Fruit fly (Drosophila melanogaster): ENCODE results near the gene CG14050.

Gene CG14050

DNA sequence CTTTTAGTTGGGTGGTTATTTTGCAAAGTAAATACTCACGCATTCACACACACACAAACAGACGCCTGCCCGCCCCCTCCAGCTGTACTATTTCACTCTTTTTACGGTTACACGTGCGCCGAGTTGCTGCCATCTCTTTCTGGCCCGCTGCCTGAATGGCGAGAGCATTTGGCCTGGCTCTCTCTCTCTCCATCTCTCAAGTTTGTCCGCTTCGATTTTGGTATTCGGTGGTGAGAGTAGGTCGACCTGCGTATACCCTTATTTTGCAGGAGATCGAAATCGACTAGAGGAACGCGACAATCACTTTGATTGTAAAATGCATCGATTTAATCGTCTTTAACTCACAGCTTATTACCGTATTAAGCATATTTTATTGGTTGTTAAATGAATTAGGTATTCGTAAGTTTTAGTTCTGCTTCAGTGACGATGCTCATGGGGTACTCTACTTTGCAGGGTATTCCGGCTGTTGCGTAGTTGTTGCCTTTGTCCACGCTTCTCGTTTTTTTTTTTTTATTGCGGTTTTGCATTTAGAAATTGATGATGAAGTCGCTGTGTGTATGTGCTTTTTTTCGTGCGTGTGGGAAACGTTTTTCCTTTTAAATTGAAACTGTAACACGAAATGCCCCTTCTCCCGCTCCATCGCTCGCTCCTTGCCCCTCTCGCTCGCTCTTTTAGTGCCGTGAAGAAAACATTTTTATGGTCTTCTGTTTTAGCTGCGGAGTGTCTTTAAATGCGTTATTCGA lies 22.1 kb downstream of the CG14050 start (continued):
- TF ChIP-seq N (GFP tag; optimal IDR thresholded peaks at IDR 0.05) (no peak), OdsH (GFP tag; optimal IDR thresholded peaks at IDR 0.05) (peak; percentile 83), Jra (GFP tag; optimal IDR thresholded peaks at IDR 0.05) (peak; percentile 80), br (GFP tag; optimal IDR thresholded peaks at IDR 0.05) (peak; percentile 90), Dfd (GFP tag; optimal IDR thresholded peaks at IDR 0.05) (no peak), h (GFP tag; optimal IDR thresholded peaks at IDR 0.05) (peak; percentile 94)

dm6 chrX:2302875-2303274 lies 23.1 kb downstream of the CG14050 start:
- TF ChIP-seq dmrt93B (GFP tag; optimal IDR thresholded peaks at IDR 0.05), result no peak
- TF ChIP-seq sv (GFP tag; optimal IDR thresholded peaks at IDR 0.05), result no peak
- TF ChIP-seq lola (GFP tag; optimal IDR thresholded peaks at IDR 0.05), result no peak
- no peak for TF ChIP-seq CrebA (GFP tag; optimal IDR thresholded peaks at IDR 0.05; ENCODE audit: borderline replicate concordance)
- no peak for TF ChIP-seq HLH106 (tag; optimal IDR thresholded peaks at IDR 0.05)
- TF ChIP-seq dl (GFP tag; optimal IDR thresholded peaks at IDR 0.05; ENCODE audit: insufficient read depth in 1 of 2, partially characterized antibody in 2 of 2), result no peak
- peak; percentile 29 for TF ChIP-seq Hr83 (GFP tag; optimal IDR thresholded peaks at IDR 0.05; ENCODE audit: poor library complexity, severe bottlenecking)
- no peak for TF ChIP-seq tai (GFP tag; optimal IDR thresholded peaks at IDR 0.05)
- peak; percentile 10 for TF ChIP-seq Hnf4 (GFP tag; optimal IDR thresholded peaks at IDR 0.05)
- no peak for TF ChIP-seq Dfd (GFP tag; optimal IDR thresholded peaks at IDR 0.05)
- no peak for TF ChIP-seq Dif (GFP tag; optimal IDR thresholded peaks at IDR 0.05; ENCODE audit: partially characterized antibody)
- TF ChIP-seq Abd-B (GFP tag; optimal IDR thresholded peaks at IDR 0.05), result no peak
- no peak for TF ChIP-seq Rel (GFP tag; optimal IDR thresholded peaks at IDR 0.05)
- peak; percentile 10 for TF ChIP-seq Rel (tag; optimal IDR thresholded peaks at IDR 0.05)
- no peak for TF ChIP-seq N (GFP tag; optimal IDR thresholded peaks at IDR 0.05)
- no peak for TF ChIP-seq dsf (GFP tag; optimal IDR thresholded peaks at IDR 0.05; ENCODE audit: borderline replicate concordance)
- TF ChIP-seq h (GFP tag; optimal IDR thresholded peaks at IDR 0.05), result peak; percentile 26
- TF ChIP-seq psq (GFP tag; optimal IDR thresholded peaks at IDR 0.05), result no peak
- no peak for TF ChIP-seq OdsH (GFP tag; optimal IDR thresholded peaks at IDR 0.05)
- TF ChIP-seq Mio (GFP tag; optimal IDR thresholded peaks at IDR 0.05), result no peak
- no peak for TF ChIP-seq Sp1 (GFP tag; optimal IDR thresholded peaks at IDR 0.05)
- no peak for TF ChIP-seq rgr (GFP tag; optimal IDR thresholded peaks at IDR 0.05)
- no peak for TF ChIP-seq Vsx2 (GFP tag; optimal IDR thresholded peaks at IDR 0.05; ENCODE audit: partially characterized antibody)
- TF ChIP-seq fru (GFP tag; optimal IDR thresholded peaks at IDR 0.05), result no peak
- no peak for TF ChIP-seq CG9705 (GFP tag; optimal IDR thresholded peaks at IDR 0.05)
- no peak for TF ChIP-seq jim (GFP tag; optimal IDR thresholded peaks at IDR 0.05)
- no peak for TF ChIP-seq CG32264 (GFP tag; optimal IDR thresholded peaks at IDR 0.05)
- no peak for TF ChIP-seq sage (GFP tag; optimal IDR thresholded peaks at IDR 0.05)

DNA sequence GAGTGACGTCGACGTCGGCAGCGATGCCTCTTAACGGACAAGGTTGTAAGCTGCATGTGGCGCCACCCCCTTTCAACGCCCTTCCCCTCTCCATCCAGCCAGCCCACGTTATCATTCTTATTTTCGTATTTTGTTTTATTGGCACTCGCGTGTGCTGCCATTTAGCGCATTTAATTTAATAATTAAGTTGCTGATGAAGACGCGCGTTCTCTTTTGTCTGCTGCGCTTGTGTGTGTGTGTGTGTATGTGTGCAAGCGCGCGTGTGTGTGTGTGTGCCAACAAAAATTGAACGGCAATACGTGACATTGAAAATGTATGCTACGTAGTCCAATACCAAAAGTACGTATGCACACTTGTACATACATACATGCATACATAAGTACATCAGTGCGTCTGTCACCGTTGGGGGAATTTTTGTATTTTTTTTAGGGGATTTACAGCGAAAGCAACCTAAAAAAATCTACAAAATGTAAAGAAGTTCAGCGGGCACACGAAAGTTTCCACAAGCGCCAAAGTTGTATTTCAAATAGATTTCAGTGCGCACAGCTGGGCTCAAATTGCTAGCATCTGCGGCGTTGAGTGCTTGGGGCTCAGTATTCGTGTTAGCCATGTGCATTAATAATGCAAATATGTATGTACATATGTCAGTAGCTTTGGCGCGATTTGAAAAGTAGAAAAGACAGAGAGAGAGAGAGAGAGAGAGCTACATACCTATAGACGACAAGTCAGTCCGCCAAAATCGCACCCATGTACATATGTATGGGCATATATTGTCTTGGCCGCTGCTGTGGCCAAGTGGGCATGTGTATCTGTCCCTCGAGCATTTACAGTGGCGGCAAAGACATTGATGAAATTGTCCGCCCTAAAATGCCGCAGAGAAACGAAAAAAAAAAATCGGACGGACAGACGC lies 24.1 kb downstream of the CG14050 start:
- TF ChIP-seq foxo (GFP tag; optimal IDR thresholded peaks at IDR 0.05), result peak; percentile 16 to 79
- no peak for TF ChIP-seq Myc (optimal IDR thresholded peaks at IDR 0.05)
- TF ChIP-seq dsf (GFP tag; optimal IDR thresholded peaks at IDR 0.05; ENCODE audit: borderline replicate concordance), result no peak
- TF ChIP-seq N (GFP tag; optimal IDR thresholded peaks at IDR 0.05), result no peak
- TF ChIP-seq CG9705 (GFP tag; optimal IDR thresholded peaks at IDR 0.05), result peak; percentile 31
- peak; percentile 62 for TF ChIP-seq psq (GFP tag; optimal IDR thresholded peaks at IDR 0.05)
- no peak for TF ChIP-seq Mio (GFP tag; optimal IDR thresholded peaks at IDR 0.05)
- TF ChIP-seq Sp1 (GFP tag; optimal IDR thresholded peaks at IDR 0.05), result peak; percentile 63
- no peak for TF ChIP-seq GATAd (GFP tag; optimal IDR thresholded peaks at IDR 0.05)
- TF ChIP-seq jim (GFP tag; optimal IDR thresholded peaks at IDR 0.05), result no peak
- peak; percentile 59 for TF ChIP-seq OdsH (GFP tag; optimal IDR thresholded peaks at IDR 0.05)
- TF ChIP-seq CG32264 (GFP tag; optimal IDR thresholded peaks at IDR 0.05), result peak; percentile 59
- no peak for TF ChIP-seq brk (GFP tag; optimal IDR thresholded peaks at IDR 0.05)
- TF ChIP-seq woc (GFP tag; optimal IDR thresholded peaks at IDR 0.05), result peak; percentile 39
- TF ChIP-seq Vsx2 (GFP tag; optimal IDR thresholded peaks at IDR 0.05; ENCODE audit: partially characterized antibody), result no peak
- TF ChIP-seq sage (GFP tag; optimal IDR thresholded peaks at IDR 0.05), result no peak
- TF ChIP-seq rgr (GFP tag; optimal IDR thresholded peaks at IDR 0.05), result peak; percentile 72
- TF ChIP-seq sv (GFP tag; optimal IDR thresholded peaks at IDR 0.05), result peak; percentile 62
- no peak for TF ChIP-seq lola (GFP tag; optimal IDR thresholded peaks at IDR 0.05)
- TF ChIP-seq br (GFP tag; optimal IDR thresholded peaks at IDR 0.05), result peak; percentile 66
- no peak for TF ChIP-seq pan (optimal IDR thresholded peaks at IDR 0.05)
- TF ChIP-seq dmrt93B (GFP tag; optimal IDR thresholded peaks at IDR 0.05), result peak; percentile 70
- peak in 1 of 2 experiments; percentile 13 for TF ChIP-seq dl (GFP tag; optimal IDR thresholded peaks at IDR 0.05; ENCODE audit: insufficient read depth in 1 of 2, partially characterized antibody in 2 of 2)
- TF ChIP-seq Dif (GFP tag; optimal IDR thresholded peaks at IDR 0.05; ENCODE audit: partially characterized antibody), result no peak
- no peak for TF ChIP-seq Dfd (GFP tag; optimal IDR thresholded peaks at IDR 0.05)
- no peak for TF ChIP-seq tai (GFP tag; optimal IDR thresholded peaks at IDR 0.05)
- peak; percentile 21 for TF ChIP-seq Jra (GFP tag; optimal IDR thresholded peaks at IDR 0.05)
- TF ChIP-seq Abd-B (GFP tag; optimal IDR thresholded peaks at IDR 0.05), result no peak
- no peak for TF ChIP-seq Hr78 (GFP tag; optimal IDR thresholded peaks at IDR 0.05)
- TF ChIP-seq Hr83 (GFP tag; optimal IDR thresholded peaks at IDR 0.05; ENCODE audit: poor library complexity, severe bottlenecking), result no peak
- TF ChIP-seq ey (GFP tag; optimal IDR thresholded peaks at IDR 0.05), result peak; percentile 68
- no peak for TF ChIP-seq usp (GFP tag; optimal IDR thresholded peaks at IDR 0.05)
- TF ChIP-seq Rel (GFP tag; optimal IDR thresholded peaks at IDR 0.05), result no peak
- TF ChIP-seq Rel (tag; optimal IDR thresholded peaks at IDR 0.05), result peak; percentile 95
- TF ChIP-seq HLH106 (tag; optimal IDR thresholded peaks at IDR 0.05), result peak; percentile 72

Data from whole organism, wandering third instar larva.